Worm (Caenorhabditis elegans): Measurements from ENCODE around the gene grsp-2.

ce11 chrIV:8825997-8826605, 10.0 kb downstream of the grsp-2 start:
- TF ChIP-seq aptf-2 (GFP tag; conservative IDR thresholded peaks at IDR 0.05) (no peak), ets-4 (GFP tag; optimal IDR thresholded peaks at IDR 0.05) (no peak), ceh-27 (GFP tag; optimal IDR thresholded peaks at IDR 0.05) (no peak), lin-40 (tag; optimal IDR thresholded peaks at IDR 0.05) (no peak), hrde-1 (tag; optimal IDR thresholded peaks at IDR 0.05; ENCODE audit: borderline replicate concordance) (no peak), F49E8.2 (tag; optimal IDR thresholded peaks at IDR 0.05; ENCODE audit: insufficient read depth) (no peak), repo-1 (tag; optimal IDR thresholded peaks at IDR 0.05) (no peak)

Data from whole organism, young adult.